Fruit fly (Drosophila melanogaster) whole organism, pupa: ENCODE results near the gene Z600.

Experiments
- CG10348 ChIP-seq: fragments of 200-800 bp; sonication (Bioruptor generic); IDR thresholded peaks from 2 replicates; pipeline ENCODE4 v1.3.6; 2022; ENCODE audit warnings: missing biosample characterization, missing genetic modification characterization
- CG14655 ChIP-seq: fragments of 200-800 bp; sonication (Bioruptor generic); optimal IDR thresholded peaks from 3 replicates; lab custom pipeline; 2017; ENCODE audit warnings: mild to moderate bottlenecking, missing biosample characterization, missing genetic modification reagents, missing genetic modification characterization
- CG15710 ChIP-seq: fragments of 200-800 bp; sonication (Bioruptor generic); optimal IDR thresholded peaks from 2 replicates; lab custom pipeline; 2018; ENCODE audit warnings: missing biosample characterization, mild to moderate bottlenecking, missing genetic modification characterization, moderate library complexity
- CG8301 ChIP-seq: fragments of 200-800 bp; sonication (Bioruptor generic); optimal IDR thresholded peaks from 2 replicates; lab custom pipeline; 2018; ENCODE audit warnings: missing biosample characterization, mild to moderate bottlenecking, missing genetic modification characterization
- CG9948 ChIP-seq: fragments of 200-800 bp; sonication (Bioruptor generic); optimal IDR thresholded peaks from 2 replicates; lab custom pipeline; 2018; ENCODE audit warnings: missing biosample characterization, mild to moderate bottlenecking, missing genetic modification characterization, moderate library complexity
- D1 ChIP-seq: fragments of 200-800 bp; sonication (Bioruptor generic); optimal IDR thresholded peaks from 2 replicates; lab custom pipeline; 2018; ENCODE audit warnings: missing biosample characterization, mild to moderate bottlenecking, missing genetic modification characterization, moderate library complexity
- EcR ChIP-seq: fragments of 200-800 bp; sonication (Bioruptor generic); optimal IDR thresholded peaks from 3 replicates; lab custom pipeline; 2019; ENCODE audit warnings: missing biosample characterization, missing genetic modification characterization, mild to moderate bottlenecking, moderate library complexity, missing genetic modification reagents
- gl ChIP-seq: fragments of 200-800 bp; sonication (Bioruptor generic); optimal IDR thresholded peaks from 2 replicates; lab custom pipeline; 2018; ENCODE audit warnings: missing biosample characterization, mild to moderate bottlenecking, missing genetic modification characterization

dm6 chr3L:15506174-15506926 is 2.5 kb upstream of the Z600 start:
- TF ChIP-seq gl: no peak
- TF ChIP-seq CG10348 (GFP tag; lab: Robert Waterston, UW): no peak
- TF ChIP-seq CG8301 (tag; lab: Kevin White, UChicago): no peak
- no peak for TF ChIP-seq CG9948
- TF ChIP-seq CG14655 (GFP tag; lab: Kevin White, UChicago): no peak
- no peak for TF ChIP-seq D1 (tag; lab: Kevin White, UChicago)
- TF ChIP-seq CG15710: no peak
- no peak for TF ChIP-seq EcR
